Worm (Caenorhabditis elegans) whole organism, L3 larva: ENCODE measurements around the gene C29E4.13.

ENCODE experiments used
- ama-1 ChIP-seq: fragments of 150-350 bp; optimal IDR thresholded peaks from 2 replicates; lab custom pipeline; 2018
- eor-1 ChIP-seq, 2 experiments: fragments of 150-350 bp; optimal IDR thresholded peaks; 2 replicates each; lab custom pipeline; 2014 to 2018; ENCODE audit warnings: missing biosample characterization in 2 of 2, missing genetic modification characterization in 2 of 2
- fkh-10 ChIP-seq: sonication (generic microtip); optimal IDR thresholded peaks from 2 replicates; lab custom pipeline; 2017; ENCODE audit warnings: missing biosample characterization, missing genetic modification reagents, missing genetic modification characterization
- fos-1 ChIP-seq: fragments of 150-350 bp; optimal IDR thresholded peaks from 2 replicates; lab custom pipeline; 2014; ENCODE audit warnings: missing biosample characterization, missing genetic modification characterization
- mdl-1 ChIP-seq: fragments of 150-350 bp; optimal IDR thresholded peaks from 2 replicates; lab custom pipeline; 2014; ENCODE audit warnings: missing biosample characterization, missing genetic modification characterization
- nhr-12 ChIP-seq: fragments of 150-350 bp; optimal IDR thresholded peaks from 2 replicates; lab custom pipeline; 2014; ENCODE audit warnings: missing biosample characterization, missing genetic modification characterization
- nhr-28 ChIP-seq: fragments of 150-350 bp; optimal IDR thresholded peaks from 2 replicates; lab custom pipeline; 2014; ENCODE audit warnings: missing biosample characterization, missing genetic modification characterization
- nhr-76 ChIP-seq: fragments of 150-350 bp; sonication (generic microtip); optimal IDR thresholded peaks from 5 replicates; lab custom pipeline; 2014; ENCODE audit warnings: missing biosample characterization, missing genetic modification characterization
- pha-4 ChIP-seq: fragments of 150-350 bp; optimal IDR thresholded peaks from 2 replicates; lab custom pipeline; 2014; ENCODE audit warnings: missing biosample characterization, missing genetic modification reagents, missing genetic modification characterization
- unc-39 ChIP-seq: sonication (generic microtip); optimal IDR thresholded peaks from 4 replicates; lab custom pipeline; 2017; ENCODE audit warnings: missing biosample characterization, missing genetic modification characterization
- unc-62 ChIP-seq: fragments of 150-350 bp; sonication (generic microtip); optimal IDR thresholded peaks from 4 replicates; lab custom pipeline; 2014; ENCODE audit warnings: missing biosample characterization, missing genetic modification reagents, missing genetic modification characterization
- ztf-11 ChIP-seq: fragments of 150-350 bp; optimal IDR thresholded peaks from 2 replicates; lab custom pipeline; 2014; ENCODE audit warnings: missing biosample characterization, missing genetic modification characterization

ce11 chrIII:7892333-7892732 is 36.2 kb downstream of the C29E4.13 start:
- TF ChIP-seq unc-62 (GFP tag; lab: Kevin White, UChicago) = no peak
- TF ChIP-seq mdl-1 = no peak
- no peak for TF ChIP-seq nhr-28
- no peak for TF ChIP-seq eor-1 (tag; optimal IDR thresholded peaks at IDR 0.05; lab: Kevin White, UChicago)
- no peak for TF ChIP-seq ztf-11 (tag; lab: Kevin White, UChicago)
- TF ChIP-seq fos-1 (tag; lab: Kevin White, UChicago) = no peak
- TF ChIP-seq fkh-10 (GFP tag; lab: Kevin White, UChicago) = no peak
- no peak for TF ChIP-seq nhr-76 (tag; lab: Kevin White, UChicago)
- no peak for TF ChIP-seq nhr-12 (tag; lab: Kevin White, UChicago)
- TF ChIP-seq pha-4 = peak; percentile 68
- TF ChIP-seq ama-1 (lab: Kevin White, UChicago) = no peak
- no peak for TF ChIP-seq unc-39
